Worm (Caenorhabditis elegans) whole organism, dauer: ENCODE data around the gene T13F3.8.

ENCODE experiments used
- unc-62 ChIP-seq: sonication (generic microtip); optimal IDR thresholded peaks from 2 replicates; lab custom pipeline; 2017; ENCODE audit warnings: missing biosample characterization, missing genetic modification reagents, missing genetic modification characterization

T13F3.8 gene

DNA sequence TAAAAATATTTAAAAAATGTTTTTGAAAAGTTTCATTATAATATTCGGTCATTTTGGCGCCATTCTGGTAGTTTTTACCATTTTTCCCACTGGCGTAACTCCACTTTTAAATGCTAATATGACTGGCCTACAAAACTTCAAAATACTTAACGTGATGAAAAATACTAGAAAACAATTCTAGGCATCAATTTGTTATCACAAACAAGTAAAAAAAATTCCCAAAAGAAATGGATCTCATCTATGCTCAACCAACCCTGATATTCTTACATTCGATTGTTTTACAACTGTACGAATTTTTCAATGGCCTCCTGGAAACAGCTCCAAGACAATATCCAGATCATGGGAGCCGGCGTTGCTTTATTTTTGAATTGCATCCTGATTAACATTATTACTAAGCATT is 45.4 kb downstream of the T13F3.8 start, which contains the start of gene str-214:
TSS of gene str-214 (plus strand) at position 301 of the 400 bp plus-strand sequence.
- TF ChIP-seq unc-62 (GFP tag; lab: Kevin White, UChicago): no peak

DNA sequence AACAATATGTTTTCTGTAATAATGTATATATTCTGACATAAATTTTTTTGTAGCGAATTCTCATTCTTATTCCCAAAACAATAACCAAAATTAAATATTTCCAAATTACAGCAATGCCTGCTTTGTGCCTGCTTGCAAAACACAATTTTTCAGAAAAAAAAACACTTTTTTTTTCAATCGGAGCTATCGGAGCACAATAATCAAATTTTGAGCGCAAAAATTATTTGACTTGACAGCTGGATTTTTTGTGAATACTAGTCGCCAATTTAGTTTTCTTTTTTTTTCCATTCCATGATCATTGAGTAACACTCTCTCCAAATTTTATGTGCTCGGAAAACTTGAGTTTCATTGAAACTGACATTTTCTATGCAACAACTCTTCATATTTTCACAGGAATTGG is 47.6 kb downstream of the T13F3.8 start, which contains the start of gene srh-180:
TSS of gene srh-180 (plus strand) at position 301 of the 400 bp plus-strand sequence.
- TF ChIP-seq unc-62 (GFP tag; lab: Kevin White, UChicago): no peak

DNA sequence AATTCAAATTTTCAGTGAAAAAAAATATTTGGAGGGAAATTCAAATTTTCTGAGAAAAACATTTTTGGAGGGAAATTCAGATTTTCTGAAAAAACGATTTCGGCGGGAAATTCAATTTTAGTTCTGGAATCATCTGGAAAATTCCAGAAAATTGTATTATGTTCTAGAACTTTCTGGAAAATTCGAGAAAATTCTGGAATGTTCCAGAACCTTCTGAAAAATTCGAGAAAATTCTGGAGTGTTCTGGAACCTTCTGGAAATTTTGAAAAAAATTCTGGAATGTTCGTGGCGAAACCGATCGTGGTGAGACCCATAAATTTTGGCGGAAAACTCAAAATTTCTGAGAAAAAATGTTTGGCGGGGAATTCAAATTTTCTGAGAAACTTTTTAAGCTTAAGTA is 52.6 kb downstream of the T13F3.8 start:
- no peak for TF ChIP-seq unc-62 (GFP tag; lab: Kevin White, UChicago)
